Worm (Caenorhabditis elegans): Measurements from ENCODE around the gene K06H6.5.

DNA sequence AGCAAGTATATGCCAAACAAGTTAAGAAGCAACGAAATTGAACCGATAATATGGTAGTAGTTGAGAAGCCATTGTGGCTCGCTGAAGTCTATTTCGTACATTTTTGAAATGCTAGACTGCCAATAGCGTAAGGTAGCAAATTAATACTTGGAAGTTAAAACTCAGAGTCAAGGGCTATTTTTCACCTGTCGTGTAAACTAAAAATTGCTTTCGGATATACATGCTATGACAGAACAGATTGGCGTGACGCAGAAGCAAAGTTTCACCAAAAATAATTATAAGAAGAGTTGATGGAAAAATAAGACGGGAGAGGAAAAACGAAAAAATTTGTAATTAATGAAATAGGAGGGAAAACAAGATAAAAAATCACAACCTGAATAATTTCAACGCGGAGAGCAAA lies 10.2 kb upstream of the K06H6.5 start, which contains the start of gene sri-73:
- TF ChIP-seq nhr-237 (tag; optimal IDR thresholded peaks at IDR 0.05), result no peak
- TF ChIP-seq mab-5 (tag; optimal IDR thresholded peaks at IDR 0.05), result no peak
- TF ChIP-seq ces-1 (GFP tag; optimal IDR thresholded peaks at IDR 0.05), result no peak
